Fruit fly (Drosophila melanogaster): ENCODE data around the gene Ubr3.

The Ubr3 gene

dm6 chrX:7995171-7995747 lies 59.6 kb downstream of the Ubr3 start, which contains the start of gene Tbh (continued):
- peak; percentile 47 for TF ChIP-seq CG11504 (tag; optimal IDR thresholded peaks at IDR 0.05)
- no peak for TF ChIP-seq Sin3A (optimal IDR thresholded peaks at IDR 0.05)
- TF ChIP-seq fd64A (GFP tag; optimal IDR thresholded peaks at IDR 0.05) = no peak
- no peak for TF ChIP-seq CG14441 (GFP tag; IDR thresholded peaks at IDR 0.05)
- TF ChIP-seq unc-4 (GFP tag; IDR thresholded peaks at IDR 0.05; ENCODE audit: partially characterized antibody) = no peak
- peak; percentile 29 for TF ChIP-seq CG13296 (GFP tag; optimal IDR thresholded peaks at IDR 0.05)
- TF ChIP-seq Dad (GFP tag; optimal IDR thresholded peaks at IDR 0.05) = no peak
- no peak for TF ChIP-seq kni (GFP tag; optimal IDR thresholded peaks at IDR 0.05)
- TF ChIP-seq CG4424 (GFP tag; optimal IDR thresholded peaks at IDR 0.05) = peak; percentile 5
- TF ChIP-seq Chrac-16 (GFP tag; optimal IDR thresholded peaks at IDR 0.05) = no peak
- TF ChIP-seq so (GFP tag; IDR thresholded peaks at IDR 0.05) = no peak
- TF ChIP-seq CG31388 (GFP tag; optimal IDR thresholded peaks at IDR 0.05) = no peak
- no peak for TF ChIP-seq gfzf (GFP tag; optimal IDR thresholded peaks at IDR 0.05)
- TF ChIP-seq CG18619 (GFP tag; optimal IDR thresholded peaks at IDR 0.05) = no peak
- TF ChIP-seq bab2 (GFP tag; optimal IDR thresholded peaks at IDR 0.05) = no peak
- no peak for TF ChIP-seq ase (GFP tag; IDR thresholded peaks at IDR 0.05)
- TF ChIP-seq Kr (GFP tag; optimal IDR thresholded peaks at IDR 0.05) = no peak
- TF ChIP-seq ftz-f1 (GFP tag; optimal IDR thresholded peaks at IDR 0.05) = no peak
- TF ChIP-seq Doc3 (GFP tag; IDR thresholded peaks at IDR 0.05; ENCODE audit: partially characterized antibody) = no peak
- no peak for TF ChIP-seq CG17829 (tag; optimal IDR thresholded peaks at IDR 0.05)
- no peak for TF ChIP-seq Pdp1 (GFP tag; optimal IDR thresholded peaks at IDR 0.05)
- peak; percentile 20; the same call in 1 of the 2 replicates for TF ChIP-seq ssp (GFP tag; IDR thresholded peaks at IDR 0.05)
- no peak for TF ChIP-seq CG2116 (GFP tag; optimal IDR thresholded peaks at IDR 0.05)
- TF ChIP-seq Hmr (GFP tag; optimal IDR thresholded peaks at IDR 0.05) = peak; percentile 67
- TF ChIP-seq CG32767 (GFP tag; IDR thresholded peaks at IDR 0.05) = no peak
- no peak for TF ChIP-seq Max (GFP tag; optimal IDR thresholded peaks at IDR 0.05)
- no peak for TF ChIP-seq CG12071 (GFP tag; optimal IDR thresholded peaks at IDR 0.05)
- TF ChIP-seq bigmax (GFP tag; optimal IDR thresholded peaks at IDR 0.05) = no peak
- TF ChIP-seq sim (GFP tag; IDR thresholded peaks at IDR 0.05) = no peak
- TF ChIP-seq usp (GFP tag; optimal IDR thresholded peaks at IDR 0.05) = no peak
- TF ChIP-seq CG12219 (GFP tag; optimal IDR thresholded peaks at IDR 0.05) = no peak
- no peak for TF ChIP-seq CG9876 (GFP tag; optimal IDR thresholded peaks at IDR 0.05)
- TF ChIP-seq jing (GFP tag; optimal IDR thresholded peaks at IDR 0.05) = no peak
- peak; percentile 44; the same call in 1 of the 3 replicates for TF ChIP-seq ci (GFP tag; IDR thresholded peaks at IDR 0.05)
- no peak for TF ChIP-seq CG7786 (GFP tag; optimal IDR thresholded peaks at IDR 0.05)
- peak; percentile 29 for TF ChIP-seq CG3281 (GFP tag; optimal IDR thresholded peaks at IDR 0.05)
- TF ChIP-seq Camta (GFP tag; optimal IDR thresholded peaks at IDR 0.05) = no peak
- TF ChIP-seq Med (GFP tag) = peak; percentile 78
- no peak for TF ChIP-seq CG11723 (GFP tag; optimal IDR thresholded peaks at IDR 0.05)
- no peak for TF ChIP-seq Bteb2 (GFP tag; optimal IDR thresholded peaks at IDR 0.05)
- TF ChIP-seq NC2β (GFP tag; optimal IDR thresholded peaks at IDR 0.05) = no peak
- TF ChIP-seq stc (GFP tag; IDR thresholded peaks at IDR 0.05) = 0 out of 2 replicates have a peak, but pooled peaks have one; percentile 15
- TF ChIP-seq CG43689 (GFP tag; IDR thresholded peaks at IDR 0.05) = no peak
- no peak for TF ChIP-seq CG1529 (GFP tag; optimal IDR thresholded peaks at IDR 0.05)
- no peak for TF ChIP-seq Dll (GFP tag; IDR thresholded peaks at IDR 0.05; ENCODE audit: partially characterized antibody)
- no peak for TF ChIP-seq jumu (GFP tag; optimal IDR thresholded peaks at IDR 0.05)
- no peak for TF ChIP-seq TFAM (GFP tag; optimal IDR thresholded peaks at IDR 0.05)
- no peak for TF ChIP-seq CG10959 (GFP tag; IDR thresholded peaks at IDR 0.05)
- TF ChIP-seq HmgD (GFP tag; optimal IDR thresholded peaks at IDR 0.05) = no peak
- TF ChIP-seq ewg (GFP tag; optimal IDR thresholded peaks at IDR 0.05) = no peak
- TF ChIP-seq ATbp (GFP tag; optimal IDR thresholded peaks at IDR 0.05) = peak; percentile 38
- no peak for TF ChIP-seq CG4820 (GFP tag; optimal IDR thresholded peaks at IDR 0.05)

Data from whole organism, embryonic.